Worm (Caenorhabditis elegans) whole organism, L1 larva: ENCODE measurements around the gene T09A5.14.
A peak's percentile ranks its signal among the peaks of the same experiment; 100 is the strongest.

Experiments
- C16A3.4 ChIP-seq: fragments of 150-350 bp; optimal IDR thresholded peaks from 2 replicates; lab custom pipeline; 2014; ENCODE audit warnings: missing biosample characterization, missing genetic modification characterization
- C34B4.2 ChIP-seq: sonication (generic microtip); optimal IDR thresholded peaks from 2 replicates; lab custom pipeline; 2017; ENCODE audit warnings: mild to moderate bottlenecking, missing genetic modification characterization, missing compliant biosample characterization
- alr-1 ChIP-seq: fragments of 200-800 bp; sonication (Bioruptor generic); optimal IDR thresholded peaks from 2 replicates; lab custom pipeline; 2018; ENCODE audit warnings: borderline replicate concordance, mild to moderate bottlenecking, missing genetic modification characterization, missing compliant biosample characterization
- aly-2 ChIP-seq: fragments of 150-350 bp; optimal IDR thresholded peaks from 2 replicates; lab custom pipeline; 2014; ENCODE audit warnings: missing biosample characterization, missing genetic modification characterization
- blmp-1 ChIP-seq: fragments of 150-350 bp; optimal IDR thresholded peaks from 2 replicates; lab custom pipeline; 2014; ENCODE audit warnings: missing biosample characterization, missing genetic modification characterization
- ceh-63 ChIP-seq: fragments of 200-800 bp; sonication (Bioruptor generic); optimal IDR thresholded peaks from 2 replicates; lab custom pipeline; 2018; ENCODE audit warnings: mild to moderate bottlenecking, missing genetic modification characterization, missing compliant biosample characterization
- ceh-8 ChIP-seq: fragments of 200-800 bp; sonication (Bioruptor generic); optimal IDR thresholded peaks from 2 replicates; lab custom pipeline; 2018; ENCODE audit warnings: mild to moderate bottlenecking, missing genetic modification characterization, moderate library complexity, missing compliant biosample characterization
- ceh-88 ChIP-seq: fragments of 200-800 bp; sonication (Bioruptor generic); IDR thresholded peaks from 2 replicates; pipeline ENCODE4 v1.3.6; 2022; ENCODE audit warnings: missing genetic modification characterization, missing compliant biosample characterization
- ceh-90 ChIP-seq: sonication (generic microtip); optimal IDR thresholded peaks from 2 replicates; lab custom pipeline; 2016; ENCODE audit warnings: missing genetic modification characterization, missing compliant biosample characterization
- ces-1 ChIP-seq: fragments of 150-350 bp; optimal IDR thresholded peaks from 2 replicates; lab custom pipeline; 2014; ENCODE audit warnings: missing biosample characterization, missing genetic modification reagents, missing genetic modification characterization
- dpl-1 ChIP-seq, 3 experiments: fragments of 150-350 bp in 2 of 3; sonication (generic microtip) in 1 of 3; optimal IDR thresholded peaks; 2 replicates each; lab custom pipeline; 2014 to 2017; ENCODE audit warnings: missing biosample characterization in 3 of 3, missing genetic modification characterization in 3 of 3, missing genetic modification reagents in 3 of 3
- dsc-1 ChIP-seq: sonication (generic microtip); optimal IDR thresholded peaks from 2 replicates; lab custom pipeline; 2016; ENCODE audit warnings: mild to moderate bottlenecking, missing genetic modification characterization, missing compliant biosample characterization
- elt-3 ChIP-seq, 6 experiments: fragments of 150-350 bp in 1 of 6; sonication (generic microtip); optimal IDR thresholded peaks; 2 replicates each; lab custom pipeline; 2017 to 2018; ENCODE audit warnings: missing biosample characterization in 6 of 6, missing genetic modification characterization in 6 of 6, inconsistent platforms in 1 of 6
- fkh-10 ChIP-seq: sonication (generic microtip); optimal IDR thresholded peaks from 2 replicates; lab custom pipeline; 2017; ENCODE audit warnings: missing biosample characterization, missing genetic modification reagents, missing genetic modification characterization
- fkh-8 ChIP-seq: sonication (generic microtip); optimal IDR thresholded peaks from 2 replicates; lab custom pipeline; 2016; ENCODE audit warnings: mild to moderate bottlenecking, missing genetic modification characterization, missing compliant biosample characterization
- isw-1 ChIP-seq: fragments of 200-800 bp; sonication (Bioruptor generic); IDR thresholded peaks from 2 replicates; pipeline ENCODE4 v1.3.6; 2022; ENCODE audit warnings: missing genetic modification characterization, missing compliant biosample characterization
- lin-14 ChIP-seq: fragments of 200-800 bp; sonication (Bioruptor generic); optimal IDR thresholded peaks from 2 replicates; lab custom pipeline; 2018; ENCODE audit warnings: mild to moderate bottlenecking, missing genetic modification characterization, moderate library complexity, missing compliant biosample characterization
- lin-15B ChIP-seq: fragments of 150-350 bp; sonication (generic microtip); optimal IDR thresholded peaks from 3 replicates; lab custom pipeline; 2014; ENCODE audit warnings: missing biosample characterization, missing genetic modification characterization
- lin-35 ChIP-seq, 2 experiments: fragments of 150-350 bp; optimal IDR thresholded peaks; 2 replicates each; lab custom pipeline; 2014; ENCODE audit warnings: missing biosample characterization in 2 of 2, missing genetic modification characterization in 2 of 2, missing genetic modification reagents in 2 of 2
- lir-3 ChIP-seq: sonication (generic microtip); optimal IDR thresholded peaks from 2 replicates; lab custom pipeline; 2016; ENCODE audit warnings: mild to moderate bottlenecking, missing genetic modification characterization, moderate library complexity, missing compliant biosample characterization; ENCODE audit not compliant: poor library complexity
- mdl-1 ChIP-seq, 2 experiments: fragments of 150-350 bp; optimal IDR thresholded peaks; 2 replicates each; lab custom pipeline; 2014 to 2017; ENCODE audit warnings: missing biosample characterization in 2 of 2, missing genetic modification characterization in 2 of 2, inconsistent platforms in 1 of 2
- mef-2 ChIP-seq: fragments of 150-350 bp; optimal IDR thresholded peaks from 2 replicates; lab custom pipeline; 2014; ENCODE audit warnings: missing biosample characterization, missing genetic modification characterization
- mep-1 ChIP-seq: fragments of 150-350 bp; optimal IDR thresholded peaks from 2 replicates; lab custom pipeline; 2014; ENCODE audit warnings: missing biosample characterization, missing genetic modification characterization
- nhr-12 ChIP-seq: sonication (generic microtip); optimal IDR thresholded peaks from 2 replicates; lab custom pipeline; 2017; ENCODE audit warnings: missing biosample characterization, missing genetic modification characterization
- nhr-19 ChIP-seq: fragments of 200-800 bp; sonication (Bioruptor generic); conservative IDR thresholded peaks from 2 replicates; pipeline ENCODE4 v1.3.6; 2022; ENCODE audit warnings: missing genetic modification characterization, missing compliant biosample characterization
- nhr-71 ChIP-seq: sonication (generic microtip); optimal IDR thresholded peaks from 2 replicates; lab custom pipeline; 2016; ENCODE audit warnings: mild to moderate bottlenecking, missing genetic modification characterization, moderate library complexity, missing compliant biosample characterization
- nhr-76 ChIP-seq: sonication (generic microtip); optimal IDR thresholded peaks from 2 replicates; lab custom pipeline; 2017; ENCODE audit warnings: missing biosample characterization, missing genetic modification characterization
- nhr-90 ChIP-seq: sonication (generic microtip); optimal IDR thresholded peaks from 2 replicates; lab custom pipeline; 2016; ENCODE audit warnings: mild to moderate bottlenecking, missing genetic modification characterization, missing compliant biosample characterization; ENCODE audit not compliant: poor library complexity
- pax-3 ChIP-seq: fragments of 200-800 bp; sonication (Bioruptor generic); optimal IDR thresholded peaks from 2 replicates; lab custom pipeline; 2018; ENCODE audit warnings: mild to moderate bottlenecking, missing genetic modification characterization, moderate library complexity, missing compliant biosample characterization
- pqm-1 ChIP-seq: sonication (generic microtip); optimal IDR thresholded peaks from 3 replicates; lab custom pipeline; 2017; ENCODE audit warnings: missing biosample characterization, missing genetic modification characterization
- skn-1 ChIP-seq: fragments of 150-350 bp; optimal IDR thresholded peaks from 2 replicates; lab custom pipeline; 2014; ENCODE audit warnings: missing biosample characterization, missing genetic modification characterization
- snpc-4 ChIP-seq: fragments of 150-350 bp; optimal IDR thresholded peaks from 2 replicates; lab custom pipeline; 2014; ENCODE audit warnings: missing biosample characterization, missing genetic modification characterization
- sptf-1 ChIP-seq: fragments of 150-350 bp; optimal IDR thresholded peaks from 2 replicates; lab custom pipeline; 2014; ENCODE audit warnings: missing biosample characterization, missing genetic modification characterization
- tlp-1 ChIP-seq: fragments of 150-350 bp; optimal IDR thresholded peaks from 2 replicates; lab custom pipeline; 2014; ENCODE audit warnings: missing biosample characterization, missing genetic modification characterization
- unc-130 ChIP-seq: fragments of 150-350 bp; optimal IDR thresholded peaks from 2 replicates; lab custom pipeline; 2017; ENCODE audit warnings: missing biosample characterization, missing genetic modification characterization, inconsistent platforms
- unc-30 ChIP-seq: sonication (generic microtip); optimal IDR thresholded peaks from 2 replicates; lab custom pipeline; 2017; ENCODE audit warnings: missing biosample characterization, missing genetic modification characterization
- unc-62 ChIP-seq: fragments of 150-350 bp; optimal IDR thresholded peaks from 2 replicates; lab custom pipeline; 2014; ENCODE audit warnings: missing biosample characterization, missing genetic modification reagents, missing genetic modification characterization
- unc-86 ChIP-seq: sonication (generic microtip); optimal IDR thresholded peaks from 2 replicates; lab custom pipeline; 2016; ENCODE audit warnings: missing genetic modification characterization, missing compliant biosample characterization
- unc-98 ChIP-seq: fragments of 200-800 bp; sonication (Bioruptor generic); IDR thresholded peaks from 2 replicates; pipeline ENCODE4 v1.3.6; 2022; ENCODE audit warnings: missing genetic modification characterization, missing compliant biosample characterization
- vab-15 ChIP-seq: sonication (generic microtip); optimal IDR thresholded peaks from 2 replicates; lab custom pipeline; 2017; ENCODE audit warnings: missing genotype, mild to moderate bottlenecking, missing genetic modification characterization, missing compliant biosample characterization
- xbp-1 ChIP-seq: sonication (generic microtip); optimal IDR thresholded peaks from 2 replicates; lab custom pipeline; 2016; ENCODE audit warnings: missing genetic modification characterization, missing compliant biosample characterization
- ztf-4 ChIP-seq: fragments of 150-350 bp; optimal IDR thresholded peaks from 2 replicates; lab custom pipeline; 2014; ENCODE audit warnings: missing biosample characterization, missing genetic modification characterization

Gene T09A5.14

DNA sequence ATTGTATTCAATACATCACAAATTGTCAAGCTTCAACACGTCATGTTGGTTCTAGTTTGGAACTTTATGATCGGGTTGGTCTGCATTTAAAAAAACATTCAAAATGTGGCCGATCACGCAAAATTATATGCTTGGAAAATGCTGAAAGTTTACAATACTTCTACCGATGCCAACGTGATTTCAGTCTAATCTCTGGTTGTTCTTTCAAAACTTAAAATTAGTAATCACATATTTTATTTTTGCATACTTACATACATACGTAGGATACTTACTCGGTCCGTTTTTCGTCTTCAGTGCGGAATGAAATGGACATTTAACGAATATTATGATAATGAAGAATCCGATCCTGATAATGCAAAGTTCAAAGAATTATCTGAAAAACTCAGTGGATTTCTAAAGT is 7.0 kb upstream of the T09A5.14 start, which contains the start of gene srw-62:
Gene srw-62 (plus strand): TSS at position 301 of the 400 bp plus-strand sequence.
- TF ChIP-seq ceh-63 (GFP tag; lab: Kevin White, UChicago) = no peak
- no peak for TF ChIP-seq fkh-10
- TF ChIP-seq xbp-1 (tag; lab: Kevin White, UChicago) = no peak
- TF ChIP-seq pqm-1 (tag; lab: Kevin White, UChicago) = no peak
- no peak for TF ChIP-seq lin-35 (GFP tag; optimal IDR thresholded peaks at IDR 0.05; lab: Kevin White, UChicago)
- no peak for TF ChIP-seq unc-98 (GFP tag; lab: Robert Waterston, UW)
- TF ChIP-seq lin-14 (GFP tag; lab: Kevin White, UChicago) = no peak
- TF ChIP-seq nhr-76 (tag; lab: Kevin White, UChicago) = no peak
- no peak for TF ChIP-seq alr-1 (tag; lab: Kevin White, UChicago)
- no peak for TF ChIP-seq C16A3.4 (tag; lab: Kevin White, UChicago)
- TF ChIP-seq unc-30 (tag; lab: Kevin White, UChicago) = no peak

DNA sequence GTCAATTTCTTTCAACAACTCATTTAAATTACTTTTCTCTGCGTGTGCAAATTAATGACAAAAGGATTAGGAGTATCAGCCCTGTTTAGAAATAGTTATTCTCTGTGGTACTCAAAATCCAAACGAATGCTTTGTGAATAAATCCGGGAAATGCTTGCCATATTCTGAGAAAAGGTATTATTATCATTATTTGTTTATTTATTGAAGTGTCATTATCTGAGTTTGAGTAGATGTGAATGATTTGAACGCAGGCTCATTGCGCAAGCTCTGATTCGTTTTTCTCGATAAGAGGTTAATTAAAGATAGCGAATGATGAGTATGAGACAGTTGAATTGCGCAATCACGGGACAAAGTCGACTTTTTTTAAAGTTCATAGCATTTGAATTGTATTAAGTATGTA is 4.3 kb upstream of the T09A5.14 start:
- TF ChIP-seq mef-2 (tag; lab: Kevin White, UChicago) (no peak), unc-62 (GFP tag; lab: Kevin White, UChicago) (no peak), pax-3 (tag; lab: Kevin White, UChicago) (peak; percentile 41), dsc-1 (tag; lab: Kevin White, UChicago) (peak; percentile 83)

DNA sequence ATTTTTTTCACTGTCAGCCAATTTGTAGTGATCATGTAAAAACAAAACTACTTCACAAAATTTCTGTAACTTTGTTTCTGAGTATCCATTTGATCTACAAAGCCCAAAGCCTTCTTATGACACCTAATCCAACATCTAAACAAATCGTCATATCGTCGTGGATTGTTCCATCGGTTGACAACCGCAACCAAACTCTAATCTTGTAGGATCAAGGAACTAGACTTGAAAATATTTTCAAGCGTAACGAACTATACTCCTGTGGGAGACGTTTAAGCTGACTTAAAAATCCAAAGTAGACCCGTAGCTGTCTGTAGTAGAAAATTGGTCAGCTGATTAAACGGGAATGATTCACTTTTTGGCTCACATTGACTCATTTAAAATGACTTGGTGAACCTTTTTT is 2.5 kb upstream of the T09A5.14 start:
- TF ChIP-seq dsc-1 (tag; lab: Kevin White, UChicago) (peak; percentile 3), lin-15B (tag; lab: Kevin White, UChicago) (no peak)

DNA sequence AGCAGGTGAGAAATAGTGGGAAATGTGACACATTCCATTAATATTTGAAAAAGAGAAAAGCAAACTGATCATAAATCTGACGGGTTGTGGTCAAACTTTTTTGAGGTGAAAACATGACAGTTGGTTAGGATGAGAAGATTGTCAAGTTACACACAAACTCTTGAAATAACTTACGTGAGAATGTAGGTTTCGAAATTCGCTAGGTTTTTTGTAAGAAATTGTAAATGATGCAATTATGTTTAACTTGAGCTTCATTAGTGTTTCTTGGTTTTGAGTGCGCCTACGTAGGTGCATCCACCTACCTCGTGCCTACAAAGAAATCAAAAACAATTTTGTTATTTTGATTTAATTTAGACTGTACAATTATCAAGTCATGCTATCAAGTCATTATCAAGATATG is 3.2 kb downstream of the T09A5.14 start, which contains the start of gene cex-2:
Gene cex-2 (minus strand): TSS at position 101 of the 400 bp plus-strand sequence.
- TF ChIP-seq nhr-90 (tag; lab: Kevin White, UChicago) (no peak), sptf-1 (tag; lab: Kevin White, UChicago) (no peak), mdl-1 (tag; optimal IDR thresholded peaks at IDR 0.05; lab: Kevin White, UChicago) (no peak), snpc-4 (no peak), lin-15B (tag; lab: Kevin White, UChicago) (no peak), C34B4.2 (tag; lab: Kevin White, UChicago) (no peak), nhr-19 (GFP tag; lab: Robert Waterston, UW) (no peak), lir-3 (tag; lab: Kevin White, UChicago) (no peak), lin-35 (GFP tag; optimal IDR thresholded peaks at IDR 0.05; lab: Kevin White, UChicago) (no peak), unc-86 (tag; lab: Kevin White, UChicago) (no peak), unc-98 (GFP tag; lab: Robert Waterston, UW) (no peak), ztf-4 (tag; lab: Kevin White, UChicago) (no peak), mef-2 (tag; lab: Kevin White, UChicago) (no peak), isw-1 (GFP tag; lab: Robert Waterston, UW) (no peak), unc-130 (tag; lab: Kevin White, UChicago) (no peak), aly-2 (tag; lab: Kevin White, UChicago) (no peak), blmp-1 (tag; lab: Kevin White, UChicago) (no peak), mep-1 (no peak)

DNA sequence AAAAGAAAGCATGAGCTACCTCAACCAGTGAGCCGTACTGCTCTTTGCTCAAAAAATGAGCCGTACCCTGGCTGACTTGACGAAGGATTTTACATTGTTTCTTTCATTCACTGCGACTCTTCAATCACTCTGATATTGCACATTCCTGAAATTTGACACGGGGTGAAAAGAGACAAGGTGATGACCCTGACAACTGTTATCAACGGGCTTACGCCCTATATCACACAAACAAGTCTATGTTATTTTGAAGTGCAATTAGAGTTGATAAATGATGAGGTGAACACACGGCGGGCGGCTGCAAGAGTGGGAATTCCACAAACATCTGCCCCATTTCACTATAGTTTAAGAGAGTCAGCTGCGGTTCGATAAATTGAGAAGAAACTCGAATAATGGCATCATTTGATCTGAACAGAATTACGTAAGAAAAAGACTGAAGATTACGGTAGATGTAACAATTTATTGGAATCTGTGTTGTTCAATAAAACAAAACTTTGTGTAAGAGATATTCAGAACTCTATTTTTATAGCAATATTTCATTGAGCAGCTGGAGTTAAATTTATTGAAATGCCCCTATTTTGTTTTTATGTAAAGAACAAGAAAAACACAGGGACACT is 4.6 kb downstream of the T09A5.14 start:
- TF ChIP-seq ztf-4 (tag; lab: Kevin White, UChicago) (peak; percentile 55), nhr-71 (tag; lab: Kevin White, UChicago) (peak; percentile 94), nhr-12 (no peak), lin-35 (GFP tag; optimal IDR thresholded peaks at IDR 0.05; lab: Kevin White, UChicago) (no peak), fkh-8 (no peak), ceh-90 (tag; lab: Kevin White, UChicago) (no peak), xbp-1 (tag; lab: Kevin White, UChicago) (peak; percentile 11), aly-2 (tag; lab: Kevin White, UChicago) (no peak), ceh-88 (GFP tag; lab: Robert Waterston, UW) (no peak), skn-1 (tag; lab: Kevin White, UChicago) (no peak), fkh-10 (no peak), alr-1 (tag; lab: Kevin White, UChicago) (no peak), elt-3 (tag; optimal IDR thresholded peaks at IDR 0.05; lab: Kevin White, UChicago) (no peak), tlp-1 (tag; lab: Kevin White, UChicago) (no peak), lir-3 (tag; lab: Kevin White, UChicago) (peak; percentile 49), pax-3 (tag; lab: Kevin White, UChicago) (no peak), pqm-1 (tag; lab: Kevin White, UChicago) (no peak), ces-1 (no peak), ceh-8 (no peak), vab-15 (peak; percentile 27), dpl-1 (GFP tag; optimal IDR thresholded peaks at IDR 0.05; lab: Kevin White, UChicago) (peak in 1 of 3 experiments; percentile 13)
